Fruit fly (Drosophila melanogaster) whole organism, embryonic: ENCODE results near the gene dhd.

Experiments
- Aef1 ChIP-seq: fragments of 200-800 bp; sonication (Bioruptor generic); IDR thresholded peaks from 3 replicates; pipeline ENCODE4 v1.3.6; 2022; ENCODE audit warnings: missing biosample characterization, missing genetic modification characterization
- Bgb ChIP-seq: fragments of 200-800 bp; sonication (Bioruptor generic); IDR thresholded peaks from 2 replicates; pipeline ENCODE4 v1.3.6; 2022; ENCODE audit warnings: missing biosample characterization, missing genetic modification characterization; ENCODE audit not compliant: partially characterized antibody
- Blimp-1 ChIP-seq: fragments of 200-800 bp; sonication (Bioruptor generic); optimal IDR thresholded peaks from 3 replicates; lab custom pipeline; 2018; ENCODE audit warnings: missing biosample characterization, missing genetic modification characterization, mild to moderate bottlenecking, moderate library complexity, missing genetic modification reagents
- C15 ChIP-seq: fragments of 200-800 bp; sonication (Bioruptor generic); IDR thresholded peaks from 3 replicates; pipeline ENCODE4 v1.3.6; 2022; ENCODE audit warnings: missing biosample characterization, missing genetic modification characterization
- CG11093 ChIP-seq: fragments of 200-800 bp; sonication (Bioruptor generic); IDR thresholded peaks from 3 replicates; pipeline ENCODE4 v1.3.6; 2022; ENCODE audit warnings: missing biosample characterization, missing genetic modification characterization
- CG11456 ChIP-seq: fragments of 200-800 bp; sonication (Bioruptor generic); IDR thresholded peaks from 3 replicates; pipeline ENCODE4 v1.3.6; 2022; ENCODE audit warnings: missing biosample characterization, missing genetic modification characterization
- CG11504 ChIP-seq: fragments of 200-800 bp; sonication (Bioruptor generic); optimal IDR thresholded peaks from 3 replicates; lab custom pipeline; 2019; ENCODE audit warnings: missing biosample characterization, mild to moderate bottlenecking, missing genetic modification characterization, moderate library complexity
- CG12219 ChIP-seq: fragments of 200-800 bp; sonication (Bioruptor generic); optimal IDR thresholded peaks from 3 replicates; lab custom pipeline; 2018; ENCODE audit warnings: missing biosample characterization, mild to moderate bottlenecking, missing genetic modification characterization
- CG1603 ChIP-seq: fragments of 200-800 bp; sonication (Bioruptor generic); optimal IDR thresholded peaks from 2 replicates; lab custom pipeline; 2019; ENCODE audit warnings: missing biosample characterization, mild to moderate bottlenecking, missing genetic modification characterization, moderate library complexity
- CG17328 ChIP-seq: fragments of 200-800 bp; sonication (Bioruptor generic); IDR thresholded peaks from 2 replicates; pipeline ENCODE4 v1.3.6; 2022; ENCODE audit warnings: missing biosample characterization, missing genetic modification characterization
- CG17359 ChIP-seq: fragments of 200-800 bp; sonication (Bioruptor generic); optimal IDR thresholded peaks from 3 replicates; lab custom pipeline; 2018; ENCODE audit warnings: missing biosample characterization, mild to moderate bottlenecking, missing genetic modification characterization, moderate library complexity
- CG17361 ChIP-seq: fragments of 200-800 bp; sonication (Bioruptor generic); IDR thresholded peaks from 3 replicates; pipeline ENCODE4 v1.3.6; 2022; ENCODE audit warnings: missing biosample characterization, missing genetic modification characterization
- CG30403 ChIP-seq: fragments of 200-800 bp; sonication (Bioruptor generic); optimal IDR thresholded peaks from 3 replicates; lab custom pipeline; 2016; ENCODE audit warnings: missing biosample characterization, missing genetic modification characterization
- CG32772 ChIP-seq: fragments of 200-800 bp; sonication (Bioruptor generic); IDR thresholded peaks from 2 replicates; pipeline ENCODE4 v1.3.6; 2022; ENCODE audit warnings: missing biosample characterization, missing genetic modification characterization
- CG4424 ChIP-seq: fragments of 200-800 bp; sonication (Bioruptor generic); optimal IDR thresholded peaks from 3 replicates; lab custom pipeline; 2016; ENCODE audit warnings: missing biosample characterization, missing genetic modification characterization
- CG5953 ChIP-seq: fragments of 200-800 bp; sonication (Bioruptor generic); IDR thresholded peaks from 2 replicates; pipeline ENCODE4 v1.3.6; 2022; ENCODE audit warnings: missing biosample characterization, missing genetic modification characterization
- CG6689 ChIP-seq: fragments of 200-800 bp; sonication (Bioruptor generic); IDR thresholded peaks from 2 replicates; pipeline ENCODE4 v1.3.6; 2022; ENCODE audit warnings: missing biosample characterization, missing genetic modification characterization
- CG7839 ChIP-seq: fragments of 200-800 bp; sonication (Bioruptor generic); optimal IDR thresholded peaks from 3 replicates; lab custom pipeline; 2018; ENCODE audit warnings: missing biosample characterization, mild to moderate bottlenecking, missing genetic modification characterization, moderate library complexity
- CG9215 ChIP-seq: fragments of 200-800 bp; sonication (Bioruptor generic); IDR thresholded peaks from 2 replicates; pipeline ENCODE4 v1.3.6; 2022; ENCODE audit warnings: missing biosample characterization, missing genetic modification characterization
- D ChIP-seq, 2 experiments: fragments of 200-800 bp in 1 of 2; fragments of >200 bp in 1 of 2; sonication (Bioruptor generic) in 1 of 2; optimal IDR thresholded peaks; 2 replicates in 1 of 2; 3 replicates in 1 of 2; lab custom pipeline; 2017; ENCODE audit warnings: mild to moderate bottlenecking in 1 of 2, missing biosample characterization in 1 of 2, missing genetic modification characterization in 1 of 2, missing genetic modification reagents in 1 of 2
- Ets65A ChIP-seq: fragments of 200-800 bp; sonication (Bioruptor generic); peaks from one replicate; lab custom pipeline; 2016; ENCODE audit warnings: missing biosample characterization, missing genetic modification characterization
- GATAe ChIP-seq: fragments of 200-800 bp; sonication (Bioruptor generic); conservative IDR thresholded peaks from 2 replicates; pipeline ENCODE4 v1.3.6; 2022; ENCODE audit warnings: missing biosample characterization, missing genetic modification characterization
- Gug ChIP-seq: fragments of 200-800 bp; sonication (Bioruptor generic); IDR thresholded peaks from 4 replicates; pipeline ENCODE4 v1.3.6; 2022; ENCODE audit warnings: missing biosample characterization, missing genetic modification characterization
- Hr78 ChIP-seq, 2 experiments: fragments of 200-800 bp in 1 of 2; fragments of >200 bp in 1 of 2; sonication (Bioruptor generic) in 1 of 2; optimal IDR thresholded peaks; 2 replicates each; lab custom pipeline; 2017 to 2019; ENCODE audit warnings: missing biosample characterization in 2 of 2, missing genetic modification characterization in 2 of 2, mild to moderate bottlenecking in 1 of 2, moderate library complexity in 1 of 2
- Hsf ChIP-seq: fragments of 200-800 bp; sonication (Bioruptor generic); optimal IDR thresholded peaks from 3 replicates; lab custom pipeline; 2016; ENCODE audit warnings: missing biosample characterization, missing genetic modification characterization
- MTF-1 ChIP-seq: fragments of 200-800 bp; sonication (Bioruptor generic); optimal IDR thresholded peaks from 2 replicates; lab custom pipeline; 2018; ENCODE audit warnings: missing biosample characterization, mild to moderate bottlenecking, missing genetic modification characterization, borderline replicate concordance
- Neu2 ChIP-seq: fragments of 200-800 bp; sonication (Bioruptor generic); optimal IDR thresholded peaks from 3 replicates; lab custom pipeline; 2016; ENCODE audit warnings: missing biosample characterization, missing genetic modification characterization, borderline replicate concordance
- Rfx ChIP-seq: fragments of 200-800 bp; sonication (Bioruptor generic); IDR thresholded peaks from 2 replicates; pipeline ENCODE4 v1.3.6; 2022; ENCODE audit warnings: missing biosample characterization, missing genetic modification characterization
- Trl ChIP-seq, 3 experiments: fragments of >200 bp in 2 of 3; fragments of 200-800 bp in 1 of 3; sonication (Bioruptor generic) in 1 of 3; optimal IDR thresholded peaks; 2 replicates in 1 of 3; 3 replicates in 2 of 3; lab custom pipeline; 2016 to 2017; ENCODE audit warnings: missing biosample characterization in 1 of 3, missing genetic modification characterization in 1 of 3
- al ChIP-seq: fragments of 200-800 bp; sonication (Bioruptor generic); IDR thresholded peaks from 2 replicates; pipeline ENCODE4 v1.3.6; 2022; ENCODE audit warnings: missing biosample characterization, missing genetic modification characterization
- bsh ChIP-seq, 2 experiments: fragments of 200-800 bp; sonication (Bioruptor generic); optimal IDR thresholded peaks; 2 replicates each; lab custom pipeline; 2017 to 2018; ENCODE audit warnings: mild to moderate bottlenecking in 2 of 2, missing biosample characterization in 2 of 2, missing genetic modification characterization in 2 of 2, moderate library complexity in 1 of 2
- cg ChIP-seq: fragments of 200-800 bp; sonication (Bioruptor generic); optimal IDR thresholded peaks from 3 replicates; lab custom pipeline; 2019; ENCODE audit warnings: missing biosample characterization, mild to moderate bottlenecking, missing genetic modification characterization, moderate library complexity
- crp ChIP-seq, 2 experiments: fragments of 200-800 bp; sonication (Bioruptor generic); optimal IDR thresholded peaks; 2 replicates in 1 of 2; 3 replicates in 1 of 2; lab custom pipeline; 2017; ENCODE audit warnings: missing biosample characterization in 2 of 2, missing genetic modification characterization in 2 of 2, mild to moderate bottlenecking in 1 of 2, moderate library complexity in 1 of 2
- eyg ChIP-seq: fragments of 200-800 bp; sonication (Bioruptor generic); optimal IDR thresholded peaks from 3 replicates; lab custom pipeline; 2016; ENCODE audit warnings: missing biosample characterization, missing genetic modification characterization
- grau ChIP-seq: fragments of 200-800 bp; optimal IDR thresholded peaks from 3 replicates; lab custom pipeline; 2019; ENCODE audit warnings: missing biosample characterization, mild to moderate bottlenecking, missing genetic modification characterization, moderate library complexity
- lab ChIP-seq: fragments of 200-800 bp; sonication (Bioruptor generic); optimal IDR thresholded peaks from 3 replicates; lab custom pipeline; 2017; ENCODE audit warnings: missing biosample characterization, missing genetic modification characterization, mild to moderate bottlenecking, moderate library complexity, missing genetic modification reagents
- mam ChIP-seq: fragments of 200-800 bp; sonication (Bioruptor generic); optimal IDR thresholded peaks from 3 replicates; lab custom pipeline; 2016; ENCODE audit warnings: missing biosample characterization, missing genetic modification characterization
- nau ChIP-seq: fragments of 200-800 bp; sonication (Bioruptor generic); optimal IDR thresholded peaks from 3 replicates; lab custom pipeline; 2017; ENCODE audit warnings: missing biosample characterization, mild to moderate bottlenecking, missing genetic modification characterization, missing genetic modification reagents
- pan ChIP-seq, 4 experiments: fragments of >200 bp in 3 of 4; fragments of 200-800 bp in 1 of 4; sonication (Bioruptor generic) in 1 of 4; optimal IDR thresholded peaks in 3 of 4; IDR thresholded peaks in 1 of 4; 2 replicates each; pipeline versions ENCODE4 v1.3.6 to Lab custom; 2017 to 2022; ENCODE audit warnings: missing biosample characterization in 2 of 4, missing genetic modification characterization in 2 of 4, mixed read lengths in 1 of 4
- prd ChIP-seq, 3 experiments: fragments of >200 bp in 2 of 3; fragments of 200-800 bp in 1 of 3; sonication (Bioruptor generic) in 1 of 3; optimal IDR thresholded peaks in 2 of 3; IDR thresholded peaks in 1 of 3; 2 replicates in 2 of 3; 3 replicates in 1 of 3; pipeline versions ENCODE4 v1.3.6 to Lab custom; 2017 to 2022; ENCODE audit warnings: missing biosample characterization in 1 of 3, missing genetic modification characterization in 1 of 3
- pum ChIP-seq: fragments of 200-800 bp; sonication (Bioruptor generic); optimal IDR thresholded peaks from 2 replicates; lab custom pipeline; 2016; ENCODE audit warnings: missing biosample characterization, missing genetic modification characterization
- ranshi ChIP-seq: fragments of 200-800 bp; sonication (Bioruptor generic); IDR thresholded peaks from 2 replicates; pipeline ENCODE4 v1.3.6; 2022; ENCODE audit warnings: missing biosample characterization, missing genetic modification characterization
- sens ChIP-seq: fragments of 200-800 bp; sonication (Bioruptor generic); peaks from one replicate; lab custom pipeline; 2016; ENCODE audit warnings: missing biosample characterization, missing genetic modification characterization
- slbo ChIP-seq: fragments of 200-800 bp; sonication (Bioruptor generic); IDR thresholded peaks from 2 replicates; pipeline ENCODE4 v1.3.6; 2022; ENCODE audit warnings: missing biosample characterization, missing genetic modification characterization

Gene dhd

dm6 chrX:5349899-5350575 lies 38.1 kb downstream of the dhd start (continued):
- TF ChIP-seq crp (GFP tag; optimal IDR thresholded peaks at IDR 0.05; lab: Kevin White, UChicago) (no peak), cg (GFP tag; lab: Kevin White, UChicago) (peak; percentile 11)

DNA sequence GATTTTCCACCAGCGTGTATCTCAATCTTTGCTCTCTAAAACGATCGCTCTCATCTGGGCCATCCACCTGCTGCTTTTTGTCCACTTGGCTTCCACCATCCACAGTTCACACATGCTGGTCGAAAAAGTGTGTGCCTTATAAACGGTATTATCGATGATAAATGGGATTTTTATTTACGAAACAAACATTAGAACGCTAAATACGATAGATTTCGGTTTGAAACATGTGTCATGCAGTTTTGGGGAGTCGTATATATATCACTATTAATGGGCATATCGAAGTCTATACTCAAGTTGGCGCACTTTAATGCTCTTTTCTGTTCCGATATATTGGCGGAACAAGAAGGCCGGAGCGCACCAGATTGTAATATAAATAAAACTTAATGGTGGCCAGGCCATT lies 45.1 kb downstream of the dhd start:
- TF ChIP-seq bsh (GFP tag; optimal IDR thresholded peaks at IDR 0.05; lab: Kevin White, UChicago) (no peak), Rfx (GFP tag; lab: Robert Waterston, UW) (peak; percentile 37; the same call in 1 of the 2 replicates), al (GFP tag; lab: Robert Waterston, UW) (0 out of 2 replicates have a peak, but pooled peaks have one; percentile 20), Trl (optimal IDR thresholded peaks at IDR 0.05; lab: Kevin White, UChicago) (no peak), Trl (GFP tag; optimal IDR thresholded peaks at IDR 0.05; lab: Kevin White, UChicago) (no peak), Blimp-1 (GFP tag; lab: Kevin White, UChicago) (no peak), CG17359 (tag; lab: Kevin White, UChicago) (peak; percentile 24), pum (no peak), slbo (GFP tag; lab: Robert Waterston, UW) (peak; percentile 52; the same call in 1 of the 2 replicates), Aef1 (GFP tag; lab: Robert Waterston, UW) (peak; percentile 20; the same call in 1 of the 3 replicates), CG11504 (peak; percentile 22), Gug (no peak), grau (peak; percentile 18), GATAe (no peak), D (optimal IDR thresholded peaks at IDR 0.05; lab: Kevin White, UChicago) (no peak), D (GFP tag; optimal IDR thresholded peaks at IDR 0.05; lab: Kevin White, UChicago) (no peak), CG11093 (no peak), ranshi (GFP tag; lab: Robert Waterston, UW) (0 out of 2 replicates have a peak, but pooled peaks have one; percentile 10), CG7839 (tag; lab: Kevin White, UChicago) (peak; percentile 30), CG11456 (GFP tag; lab: Robert Waterston, UW) (0 out of 3 replicates have a peak, but pooled peaks have one; percentile 33), CG5953 (GFP tag; lab: Robert Waterston, UW) (no peak), CG17328 (GFP tag; lab: Robert Waterston, UW) (0 out of 2 replicates have a peak, but pooled peaks have one; percentile 16), CG12219 (no peak), C15 (no peak), CG1603 (peak; percentile 25), eyg (no peak), lab (peak; percentile 22), mam (GFP tag; lab: Kevin White, UChicago) (peak; percentile 0), Hr78 (GFP tag; optimal IDR thresholded peaks at IDR 0.05; lab: Kevin White, UChicago) (no peak), CG9215 (GFP tag; lab: Robert Waterston, UW) (no peak), MTF-1 (GFP tag; lab: Kevin White, UChicago) (no peak), CG6689 (0 out of 2 replicates have a peak, but pooled peaks have one; percentile 21), sens (GFP tag; lab: Kevin White, UChicago) (no peak), CG4424 (GFP tag; lab: Kevin White, UChicago) (no peak), nau (GFP tag; lab: Kevin White, UChicago) (peak; percentile 67), Bgb (no peak), CG30403 (peak; percentile 8), pan (optimal IDR thresholded peaks at IDR 0.05; lab: Kevin White, UChicago) (no peak), pan (GFP tag; optimal IDR thresholded peaks at IDR 0.05 in 1 of 2, IDR thresholded peaks at IDR 0.05 in 1 of 2) (peak in 1 of 2 experiments; percentile 10), CG17361 (no peak), prd (optimal IDR thresholded peaks at IDR 0.05; lab: Kevin White, UChicago) (no peak), prd (GFP tag; IDR thresholded peaks at IDR 0.05; lab: Robert Waterston, UW) (peak; percentile 36; the same call in 1 of the 3 replicates), Hsf (GFP tag; lab: Kevin White, UChicago) (no peak), Ets65A (GFP tag; lab: Kevin White, UChicago) (peak; percentile 2), Neu2 (GFP tag; lab: Kevin White, UChicago) (no peak), CG32772 (0 out of 2 replicates have a peak, but pooled peaks have one; percentile 16)
